Fruit fly (Drosophila melanogaster): Measurements from ENCODE around the gene Mcm6.

dm6 chrX:6700263-6700989 lies 26.2 kb downstream of the Mcm6 start:
- TF ChIP-seq Hnf4 (GFP tag; optimal IDR thresholded peaks at IDR 0.05) (no peak), tai (GFP tag; optimal IDR thresholded peaks at IDR 0.05) (no peak), lola (GFP tag; optimal IDR thresholded peaks at IDR 0.05) (no peak), CG32264 (GFP tag; optimal IDR thresholded peaks at IDR 0.05) (no peak), usp (GFP tag; optimal IDR thresholded peaks at IDR 0.05) (no peak), br (GFP tag; optimal IDR thresholded peaks at IDR 0.05) (no peak), Jra (GFP tag; optimal IDR thresholded peaks at IDR 0.05) (no peak), psq (GFP tag; optimal IDR thresholded peaks at IDR 0.05) (no peak)

Data from whole organism, wandering third instar larva.